Worm (Caenorhabditis elegans) whole organism, dauer: ENCODE results near the gene cdc-25.3.

Experiments used
- unc-62 ChIP-seq: sonication (generic microtip); optimal IDR thresholded peaks from 2 replicates; lab custom pipeline; 2017; ENCODE audit warnings: missing biosample characterization, missing genetic modification reagents, missing genetic modification characterization

Gene cdc-25.3

ce11 chrIII:8882333-8882732 is 35.4 kb downstream of the cdc-25.3 start:
- TF ChIP-seq unc-62 (GFP tag; lab: Kevin White, UChicago), result no peak

ce11 chrIII:8878960-8879359 is 38.8 kb downstream of the cdc-25.3 start:
- no peak for TF ChIP-seq unc-62 (GFP tag; lab: Kevin White, UChicago)

ce11 chrIII:8877002-8877401 is 40.7 kb downstream of the cdc-25.3 start, which contains the start of gene K01F9.2:
K01F9.2 (minus strand) TSS chrIII:8877128.
- no peak for TF ChIP-seq unc-62 (GFP tag; lab: Kevin White, UChicago)

ce11 chrIII:8873990-8874668 is 43.6 kb downstream of the cdc-25.3 start:
- TF ChIP-seq unc-62 (GFP tag; lab: Kevin White, UChicago), result no peak

ce11 chrIII:8873045-8873457 is 44.7 kb downstream of the cdc-25.3 start:
- no peak for TF ChIP-seq unc-62 (GFP tag; lab: Kevin White, UChicago)

- TF ChIP-seq unc-62 (GFP tag; lab: Kevin White, UChicago), result no peak
These were observed 48.1 kb downstream of the cdc-25.3 start for ce11 chrIII:8869663-8870062.

ce11 chrIII:8867922-8868655 is 49.6 kb downstream of the cdc-25.3 start:
- TF ChIP-seq unc-62 (GFP tag; lab: Kevin White, UChicago), result no peak

ce11 chrIII:8866983-8867842 is 50.5 kb downstream of the cdc-25.3 start:
- no peak for TF ChIP-seq unc-62 (GFP tag; lab: Kevin White, UChicago)
